Fruit fly (Drosophila melanogaster): ENCODE measurements around the gene CG46383.

The CG46383 gene

dm6 chr3R:15919367-15920228 is 31.1 kb downstream of the CG46383 start (continued):
- TF ChIP-seq Trl (optimal IDR thresholded peaks at IDR 0.05): peak; percentile 66 to 72
- no peak for TF ChIP-seq Trl (GFP tag; optimal IDR thresholded peaks at IDR 0.05)
- no peak for TF ChIP-seq Jarid2 (GFP tag; optimal IDR thresholded peaks at IDR 0.05)
- TF ChIP-seq CG4424 (GFP tag; optimal IDR thresholded peaks at IDR 0.05): no peak
- TF ChIP-seq tap (tag; optimal IDR thresholded peaks at IDR 0.05): no peak
- TF ChIP-seq dati (GFP tag; IDR thresholded peaks at IDR 0.05): no peak
- TF ChIP-seq CG30431 (GFP tag; optimal IDR thresholded peaks at IDR 0.05): peak; percentile 33
- TF ChIP-seq CG13123 (GFP tag; optimal IDR thresholded peaks at IDR 0.05): no peak
- TF ChIP-seq bsh (GFP tag; optimal IDR thresholded peaks at IDR 0.05): peak in 1 of 2 experiments; percentile 90
- TF ChIP-seq HLH54F (GFP tag; optimal IDR thresholded peaks at IDR 0.05): no peak
- TF ChIP-seq pb (GFP tag; optimal IDR thresholded peaks at IDR 0.05): no peak
- TF ChIP-seq Fer3 (tag; optimal IDR thresholded peaks at IDR 0.05): no peak
- no peak for TF ChIP-seq fd3F (GFP tag; optimal IDR thresholded peaks at IDR 0.05)
- peak; percentile 9 for TF ChIP-seq nmo (GFP tag; optimal IDR thresholded peaks at IDR 0.05)
- no peak for TF ChIP-seq caup (GFP tag; optimal IDR thresholded peaks at IDR 0.05; ENCODE audit: severe bottlenecking)
- TF ChIP-seq CG1024 (GFP tag; IDR thresholded peaks at IDR 0.05): no peak
- no peak for TF ChIP-seq amos (GFP tag; IDR thresholded peaks at IDR 0.05; ENCODE audit: partially characterized antibody)
- 0 out of 4 replicates have a peak, but pooled peaks have one; percentile 26 for TF ChIP-seq Dll (GFP tag; IDR thresholded peaks at IDR 0.05; ENCODE audit: partially characterized antibody)
- no peak for TF ChIP-seq CG11247 (GFP tag; IDR thresholded peaks at IDR 0.05)
- TF ChIP-seq lilli (GFP tag; optimal IDR thresholded peaks at IDR 0.05): no peak
- no peak for TF ChIP-seq salm (tag; optimal IDR thresholded peaks at IDR 0.05)
- TF ChIP-seq CG15514 (GFP tag; optimal IDR thresholded peaks at IDR 0.05): no peak
- peak; percentile 96 for TF ChIP-seq oc (tag; optimal IDR thresholded peaks at IDR 0.05)
- no peak for TF ChIP-seq NFAT (GFP tag; IDR thresholded peaks at IDR 0.05)
- TF ChIP-seq sug (tag; optimal IDR thresholded peaks at IDR 0.05): no peak
- TF ChIP-seq so (GFP tag; IDR thresholded peaks at IDR 0.05): no peak
- TF ChIP-seq CG17361 (GFP tag; IDR thresholded peaks at IDR 0.05): no peak
- no peak for TF ChIP-seq CG9817 (tag; optimal IDR thresholded peaks at IDR 0.05)
- no peak for TF ChIP-seq Xbp1 (GFP tag; optimal IDR thresholded peaks at IDR 0.05)
- TF ChIP-seq CG6654 (GFP tag; optimal IDR thresholded peaks at IDR 0.05): no peak
- TF ChIP-seq Camta (GFP tag; optimal IDR thresholded peaks at IDR 0.05): no peak
- TF ChIP-seq CG10267 (tag; optimal IDR thresholded peaks at IDR 0.05): no peak
- TF ChIP-seq CG4328 (GFP tag; optimal IDR thresholded peaks at IDR 0.05): no peak
- no peak for TF ChIP-seq CG13296 (GFP tag; optimal IDR thresholded peaks at IDR 0.05)
- no peak for TF ChIP-seq trh (GFP tag; optimal IDR thresholded peaks at IDR 0.05)
- TF ChIP-seq Rx (GFP tag; IDR thresholded peaks at IDR 0.05): 0 out of 2 replicates have a peak, but pooled peaks have one; percentile 11
- TF ChIP-seq CG11504 (tag; optimal IDR thresholded peaks at IDR 0.05): peak; percentile 25
- TF ChIP-seq CG7372 (GFP tag; IDR thresholded peaks at IDR 0.05): no peak
- TF ChIP-seq Usf (GFP tag; optimal IDR thresholded peaks at IDR 0.05): no peak
- no peak for TF ChIP-seq Dbx (GFP tag; IDR thresholded peaks at IDR 0.05)
- no peak for TF ChIP-seq CG7556 (GFP tag; optimal IDR thresholded peaks at IDR 0.05)
- no peak for TF ChIP-seq sim (GFP tag; IDR thresholded peaks at IDR 0.05)
- TF ChIP-seq CG33213 (GFP tag; optimal IDR thresholded peaks at IDR 0.05): no peak
- TF ChIP-seq tll (GFP tag; optimal IDR thresholded peaks at IDR 0.05): peak in 1 of 2 experiments; percentile 68
- TF ChIP-seq D (optimal IDR thresholded peaks at IDR 0.05): peak; percentile 23
- no peak for TF ChIP-seq D (GFP tag; optimal IDR thresholded peaks at IDR 0.05)
- TF ChIP-seq CG13287 (GFP tag; IDR thresholded peaks at IDR 0.05; ENCODE audit: partially characterized antibody): no peak
- TF ChIP-seq B-H2 (GFP tag; optimal IDR thresholded peaks at IDR 0.05): no peak
- TF ChIP-seq CG17912 (GFP tag; optimal IDR thresholded peaks at IDR 0.05): no peak

All from whole organism, embryonic.